Worm (Caenorhabditis elegans): Measurements from ENCODE around the gene R05H5.4.

R05H5.4 gene

DNA sequence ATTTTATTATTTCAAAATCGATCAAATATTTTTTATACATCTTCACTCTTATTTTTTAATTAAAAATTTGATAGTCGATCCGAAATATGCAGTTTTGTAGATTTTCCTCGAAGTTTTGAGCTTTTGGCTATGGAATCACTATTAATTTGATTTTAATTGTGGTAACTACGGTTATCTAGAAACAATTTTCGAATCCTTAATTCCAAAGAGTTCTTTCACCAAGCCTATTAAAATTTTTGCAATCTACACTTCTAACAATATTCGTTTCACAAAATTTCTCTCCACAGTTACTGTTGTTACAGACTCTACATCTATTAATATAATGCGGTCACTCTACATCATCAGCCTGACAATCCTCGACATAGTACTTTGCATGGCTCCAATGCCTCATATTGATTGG, 7.6 kb downstream of the R05H5.4 start, which contains the start of gene R05H5.7:
TSS of gene R05H5.7 (plus strand) at position 301 of the 400 bp plus-strand sequence.
- no peak for TF ChIP-seq ceh-63 (GFP tag; optimal IDR thresholded peaks at IDR 0.05)
- TF ChIP-seq mdl-1 (tag; optimal IDR thresholded peaks at IDR 0.05): no peak
- no peak for TF ChIP-seq nhr-237 (tag; optimal IDR thresholded peaks at IDR 0.05)
- TF ChIP-seq fkh-4 (tag; optimal IDR thresholded peaks at IDR 0.05; ENCODE audit: borderline replicate concordance): no peak
- TF ChIP-seq nhr-47 (tag; optimal IDR thresholded peaks at IDR 0.05): no peak
- no peak for TF ChIP-seq F16B12.6 (tag; optimal IDR thresholded peaks at IDR 0.05)
- TF ChIP-seq irx-1 (tag; optimal IDR thresholded peaks at IDR 0.05): no peak
- TF ChIP-seq elt-3 (tag; optimal IDR thresholded peaks at IDR 0.05): no peak
- no peak for TF ChIP-seq mef-2 (tag; optimal IDR thresholded peaks at IDR 0.05)
- no peak for TF ChIP-seq grh-1 (GFP tag; IDR thresholded peaks at IDR 0.05)

DNA sequence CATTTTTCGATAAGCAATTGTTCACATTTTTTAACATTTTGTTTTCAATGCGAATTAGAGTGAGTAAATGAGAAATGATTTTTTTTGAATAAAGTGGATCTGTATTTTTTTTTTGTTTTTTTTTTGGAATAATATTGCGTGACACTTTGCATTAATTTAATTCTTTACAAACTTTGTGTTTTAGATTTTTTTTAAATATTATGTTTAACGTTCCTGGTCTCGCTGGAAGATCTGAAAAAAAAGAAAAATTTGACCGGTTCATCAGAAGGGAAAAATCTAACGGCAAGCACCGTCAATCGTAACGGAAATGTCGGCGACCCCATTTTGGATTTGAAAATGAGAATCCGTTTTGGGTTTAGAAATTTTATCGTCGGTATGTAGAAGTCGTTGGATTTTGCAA, 10.4 kb downstream of the R05H5.4 start, which contains the start of gene cdc-25.4:
TSS of gene cdc-25.4 (minus strand) at position 101 of the 400 bp plus-strand sequence.
- TF ChIP-seq pag-3 (tag; optimal IDR thresholded peaks at IDR 0.05; ENCODE audit: borderline replicate concordance, insufficient read depth) (no peak), unc-130 (tag; optimal IDR thresholded peaks at IDR 0.05) (no peak), irx-1 (tag; optimal IDR thresholded peaks at IDR 0.05) (no peak)

DNA sequence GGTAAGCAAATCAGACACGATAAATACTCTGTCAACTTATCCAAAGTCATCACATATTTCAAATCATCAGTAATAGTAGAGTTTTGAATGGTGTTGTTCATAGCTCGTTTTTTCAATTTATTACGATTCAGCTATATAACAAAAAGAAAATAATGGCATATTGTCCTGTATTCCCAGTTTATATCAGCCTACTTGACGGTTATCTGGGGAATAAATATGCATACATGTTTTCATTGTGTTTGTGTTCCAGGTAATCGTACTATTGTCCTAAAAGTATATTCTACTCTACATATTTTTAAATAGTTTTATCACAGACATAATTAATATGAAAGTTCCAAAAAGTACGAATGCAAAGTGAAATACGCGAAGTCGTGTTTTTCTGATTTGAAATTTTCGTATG, 12.0 kb downstream of the R05H5.4 start, which contains the start of gene srd-2:
TSS of gene srd-2 (minus strand) at position 101 of the 400 bp plus-strand sequence.
- no peak for TF ChIP-seq nhr-11 (tag; optimal IDR thresholded peaks at IDR 0.05)

DNA sequence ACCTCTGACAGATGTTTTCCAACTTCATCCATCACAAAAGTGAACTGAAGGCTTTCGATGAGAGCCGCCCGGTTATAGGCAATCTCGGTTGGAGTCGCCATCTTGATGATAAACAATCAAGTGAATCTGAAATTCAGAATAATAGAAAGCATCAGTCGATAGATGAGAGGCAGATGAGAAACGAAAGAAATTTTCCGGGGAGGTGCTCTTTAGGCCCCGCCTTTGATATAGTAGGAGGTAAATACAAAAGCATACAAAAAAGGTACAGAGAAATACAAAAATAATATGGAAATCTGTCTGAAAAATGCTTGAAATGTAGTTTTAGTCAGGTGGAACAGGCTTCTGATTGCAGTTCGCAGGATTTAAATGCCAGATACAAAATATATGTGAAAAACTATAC, 17.2 kb downstream of the R05H5.4 start, which contains the start of gene srd-1:
TSS of gene srd-1 (minus strand) at position 101 of the 400 bp plus-strand sequence.
- TF ChIP-seq nhr-90 (tag; optimal IDR thresholded peaks at IDR 0.05; ENCODE audit: poor library complexity): no peak
- TF ChIP-seq pqm-1 (tag; optimal IDR thresholded peaks at IDR 0.05): no peak
- TF ChIP-seq aly-2 (tag; optimal IDR thresholded peaks at IDR 0.05): no peak
- TF ChIP-seq aha-1 (tag; optimal IDR thresholded peaks at IDR 0.05): no peak
- TF ChIP-seq ceh-82 (tag; optimal IDR thresholded peaks at IDR 0.05): no peak

DNA sequence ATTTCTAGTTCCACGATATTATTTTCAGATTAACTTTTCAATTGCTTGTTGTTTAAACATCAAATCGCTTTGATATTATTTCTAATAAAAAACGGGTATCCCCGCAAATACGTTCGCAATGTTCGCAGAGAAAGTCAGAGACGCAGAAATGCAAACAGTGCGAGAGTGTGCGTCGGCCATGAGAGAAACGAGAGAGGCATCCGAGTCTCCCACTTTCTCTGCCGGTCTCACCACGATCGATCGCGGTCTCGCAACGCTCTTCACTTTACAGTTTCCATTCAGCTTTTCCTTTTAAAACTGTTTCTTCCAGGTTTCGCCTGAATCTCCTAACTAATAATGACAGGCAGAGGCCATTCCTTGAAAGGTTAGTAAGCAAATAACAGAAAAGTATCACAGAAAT, 25.5 kb downstream of the R05H5.4 start, which contains the start of gene F33H1.4:
TSS of gene F33H1.4 (plus strand) at position 311 of the 400 bp plus-strand sequence.
- TF ChIP-seq nhr-77 (tag; optimal IDR thresholded peaks at IDR 0.05) (peak; percentile 23), pag-3 (tag; optimal IDR thresholded peaks at IDR 0.05; ENCODE audit: borderline replicate concordance, insufficient read depth) (no peak), egl-13 (tag; optimal IDR thresholded peaks at IDR 0.05) (no peak), nhr-237 (tag; optimal IDR thresholded peaks at IDR 0.05) (no peak), hlh-17 (GFP tag; optimal IDR thresholded peaks at IDR 0.05; ENCODE audit: borderline replicate concordance) (no peak), elt-3 (tag; optimal IDR thresholded peaks at IDR 0.05) (peak in 1 of 6 experiments; percentile 22), isw-1 (GFP tag; IDR thresholded peaks at IDR 0.05) (no peak), lin-35 (GFP tag; optimal IDR thresholded peaks at IDR 0.05) (peak; percentile 62 to 74), alr-1 (tag; optimal IDR thresholded peaks at IDR 0.05; ENCODE audit: borderline replicate concordance) (no peak), jun-1 (tag; optimal IDR thresholded peaks at IDR 0.05) (peak; percentile 8), lin-14 (GFP tag; optimal IDR thresholded peaks at IDR 0.05) (peak; percentile 89), nhr-20 (tag; optimal IDR thresholded peaks at IDR 0.05) (peak; percentile 48), efl-1 (optimal IDR thresholded peaks at IDR 0.05) (peak; percentile 68 to 84), efl-1 (GFP tag; optimal IDR thresholded peaks at IDR 0.05 in 1 of 2) (peak; percentile 50 to 95), ceh-88 (GFP tag; IDR thresholded peaks at IDR 0.05) (no peak), sox-4 (tag; optimal IDR thresholded peaks at IDR 0.05) (no peak), ama-1 (optimal IDR thresholded peaks at IDR 0.05) (no peak), blmp-1 (tag; optimal IDR thresholded peaks at IDR 0.05) (peak; percentile 91), snpc-4 (tag; optimal IDR thresholded peaks at IDR 0.05) (no peak), egl-27 (tag; optimal IDR thresholded peaks at IDR 0.05) (no peak), mdl-1 (tag; optimal IDR thresholded peaks at IDR 0.05) (peak in 1 of 2 experiments; percentile 19), nhr-47 (tag; optimal IDR thresholded peaks at IDR 0.05) (peak; percentile 61), Y116A8C.19 (tag; optimal IDR thresholded peaks at IDR 0.05; ENCODE audit: borderline replicate concordance) (no peak), mef-2 (tag; optimal IDR thresholded peaks at IDR 0.05) (no peak), unc-86 (tag; optimal IDR thresholded peaks at IDR 0.05) (peak; percentile 7), lin-15B (tag; optimal IDR thresholded peaks at IDR 0.05) (peak; percentile 87), xbp-1 (tag; optimal IDR thresholded peaks at IDR 0.05) (peak; percentile 16), nhr-90 (tag; optimal IDR thresholded peaks at IDR 0.05; ENCODE audit: poor library complexity) (peak; percentile 28), F16B12.6 (tag; optimal IDR thresholded peaks at IDR 0.05) (peak; percentile 23), rnt-1 (tag; optimal IDR thresholded peaks at IDR 0.05) (peak; percentile 61), mep-1 (tag; optimal IDR thresholded peaks at IDR 0.05) (peak; percentile 70), nhr-19 (GFP tag; conservative IDR thresholded peaks at IDR 0.05) (peak; percentile 17), dsc-1 (tag; optimal IDR thresholded peaks at IDR 0.05) (no peak)
